Fruit fly (Drosophila melanogaster) whole organism: ENCODE results near the gene dan.

Experiments
- CG8478 ChIP-seq: fragments of >200 bp; optimal IDR thresholded peaks from 2 replicates; lab custom pipeline; 2018; ENCODE audit warnings: inconsistent platforms
- EcR ChIP-seq, 2 experiments: fragments of >200 bp; optimal IDR thresholded peaks; 2 replicates each; lab custom pipeline; 2017; ENCODE audit warnings: missing biosample characterization in 2 of 2, missing genetic modification characterization in 2 of 2, missing genetic modification reagents in 2 of 2

DNA sequence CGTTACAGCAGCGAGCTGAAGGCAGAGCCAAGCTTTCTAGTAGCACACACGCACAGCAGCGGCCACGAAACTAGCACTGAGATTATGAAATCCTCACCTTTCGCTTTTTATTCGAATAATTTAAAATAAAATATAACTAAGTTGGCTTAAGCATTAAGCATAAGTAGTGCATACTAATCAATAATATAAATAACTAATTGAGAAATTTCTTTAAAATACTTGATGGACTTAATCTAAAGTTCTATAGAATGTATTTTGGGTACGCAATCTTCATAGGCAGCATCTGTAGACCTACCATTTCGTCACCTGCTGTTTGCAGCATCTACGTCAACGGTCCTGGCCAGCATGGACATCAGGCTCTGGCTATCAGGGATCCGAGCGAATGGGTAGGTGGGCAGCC, 31.8 kb upstream of the dan start:
- TF ChIP-seq EcR (GFP tag; optimal IDR thresholded peaks at IDR 0.05; lab: Kevin White, UChicago) (no peak), CG8478 (lab: Kevin White, UChicago) (no peak)
